Fruit fly (Drosophila melanogaster): ENCODE measurements around the gene CheA87a.

The CheA87a gene

DNA sequence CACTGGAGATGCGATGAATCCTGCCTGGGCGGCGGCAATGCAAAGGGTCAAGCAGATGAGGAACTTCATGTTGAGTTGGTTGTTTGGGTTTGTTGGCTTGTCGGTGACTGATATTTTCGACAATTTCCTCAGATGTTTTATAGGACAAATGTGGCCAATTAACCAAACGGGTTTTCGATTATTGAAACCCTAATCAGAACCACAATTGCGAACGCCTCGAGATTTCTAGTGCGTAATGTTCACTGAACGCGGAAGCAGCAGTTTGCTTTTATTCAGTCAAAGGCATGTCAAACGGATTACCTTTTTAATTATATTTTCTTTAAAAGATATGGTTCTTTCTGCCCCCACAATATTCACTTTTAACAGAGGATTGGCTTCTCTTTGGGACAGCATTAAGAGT lies 27.6 kb downstream of the CheA87a start, which contains the start of gene CG14374:
Gene CG14374 (minus strand): TSS at position 101 of the 400 bp plus-strand sequence.
- no peak for TF ChIP-seq Dll (optimal IDR thresholded peaks at IDR 0.05)
- no peak for TF ChIP-seq usp (GFP tag; optimal IDR thresholded peaks at IDR 0.05)
- TF ChIP-seq psq (optimal IDR thresholded peaks at IDR 0.05): no peak
- no peak for TF ChIP-seq EcR (GFP tag; optimal IDR thresholded peaks at IDR 0.05)
- no peak for TF ChIP-seq CG8478 (optimal IDR thresholded peaks at IDR 0.05)
- TF ChIP-seq pan (optimal IDR thresholded peaks at IDR 0.05): no peak

DNA sequence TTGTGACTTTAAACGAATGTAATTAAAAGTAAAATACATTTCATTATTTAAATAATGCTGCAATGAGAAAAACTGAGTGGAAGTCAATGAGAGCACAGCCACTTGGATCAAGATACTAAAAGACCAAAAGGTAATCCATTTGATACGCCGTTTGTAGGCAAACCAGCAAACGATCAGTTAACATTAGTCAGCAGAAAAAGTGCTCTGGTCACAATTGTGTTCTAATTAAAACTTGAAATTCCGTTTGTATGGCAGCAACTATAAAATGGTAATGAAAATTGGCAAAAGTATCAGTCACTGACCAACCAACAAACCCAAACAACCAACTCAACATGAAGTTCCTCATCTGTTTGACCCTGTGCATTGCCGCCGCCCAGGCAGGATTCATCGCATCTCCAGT lies 28.1 kb downstream of the CheA87a start, which contains the start of gene CG14377:
Gene CG14377 (plus strand): TSS at position 301 of the 400 bp plus-strand sequence.
- TF ChIP-seq EcR (GFP tag; optimal IDR thresholded peaks at IDR 0.05): no peak
- no peak for TF ChIP-seq usp (GFP tag; optimal IDR thresholded peaks at IDR 0.05)
- TF ChIP-seq pan (optimal IDR thresholded peaks at IDR 0.05): no peak
- no peak for TF ChIP-seq CG8478 (optimal IDR thresholded peaks at IDR 0.05)
- no peak for TF ChIP-seq psq (optimal IDR thresholded peaks at IDR 0.05)
- TF ChIP-seq Dll (optimal IDR thresholded peaks at IDR 0.05): no peak

DNA sequence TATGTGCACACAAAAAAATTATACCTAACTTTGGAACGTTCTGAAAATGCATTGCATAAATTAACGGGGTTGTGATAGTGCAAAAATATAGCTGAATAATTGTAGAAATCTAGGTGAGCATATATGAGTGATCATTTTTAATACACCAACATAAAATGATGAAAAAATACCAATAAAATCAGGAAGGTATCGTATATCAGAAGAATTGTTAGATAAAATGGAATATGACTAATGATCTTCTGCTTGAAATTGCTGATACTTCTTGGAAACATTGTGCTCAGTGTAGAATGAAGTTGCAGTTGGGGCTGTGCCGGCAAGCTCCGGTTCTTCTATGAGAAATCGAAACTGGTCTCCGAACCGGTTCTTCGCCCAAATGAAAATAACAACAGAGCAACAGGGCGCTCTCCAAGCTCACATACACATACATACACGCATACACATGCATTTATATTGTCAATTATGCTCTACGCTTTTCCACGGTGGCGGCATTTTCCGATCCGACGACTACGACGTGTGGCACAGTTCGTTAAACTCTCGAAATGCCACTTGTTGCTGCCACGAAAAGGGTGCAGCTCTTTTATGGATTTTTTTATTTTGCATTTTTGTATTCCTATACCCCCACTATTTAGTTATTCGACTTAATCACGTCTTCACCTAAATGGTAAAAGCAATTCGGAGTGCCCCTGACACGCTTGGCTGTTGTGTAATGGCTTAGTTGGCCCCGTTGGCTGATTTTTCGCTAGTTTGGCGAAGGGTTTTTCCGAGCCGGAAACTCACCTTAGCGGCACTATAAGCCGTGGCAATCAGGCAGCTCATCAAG lies 31.7 kb downstream of the CheA87a start:
- TF ChIP-seq EcR (GFP tag; optimal IDR thresholded peaks at IDR 0.05): peak in 1 of 2 experiments; percentile 75
- TF ChIP-seq CG8478 (optimal IDR thresholded peaks at IDR 0.05): no peak
- TF ChIP-seq pan (optimal IDR thresholded peaks at IDR 0.05): no peak
- no peak for TF ChIP-seq psq (optimal IDR thresholded peaks at IDR 0.05)
- no peak for TF ChIP-seq Dll (optimal IDR thresholded peaks at IDR 0.05)
- TF ChIP-seq usp (GFP tag; optimal IDR thresholded peaks at IDR 0.05): no peak

DNA sequence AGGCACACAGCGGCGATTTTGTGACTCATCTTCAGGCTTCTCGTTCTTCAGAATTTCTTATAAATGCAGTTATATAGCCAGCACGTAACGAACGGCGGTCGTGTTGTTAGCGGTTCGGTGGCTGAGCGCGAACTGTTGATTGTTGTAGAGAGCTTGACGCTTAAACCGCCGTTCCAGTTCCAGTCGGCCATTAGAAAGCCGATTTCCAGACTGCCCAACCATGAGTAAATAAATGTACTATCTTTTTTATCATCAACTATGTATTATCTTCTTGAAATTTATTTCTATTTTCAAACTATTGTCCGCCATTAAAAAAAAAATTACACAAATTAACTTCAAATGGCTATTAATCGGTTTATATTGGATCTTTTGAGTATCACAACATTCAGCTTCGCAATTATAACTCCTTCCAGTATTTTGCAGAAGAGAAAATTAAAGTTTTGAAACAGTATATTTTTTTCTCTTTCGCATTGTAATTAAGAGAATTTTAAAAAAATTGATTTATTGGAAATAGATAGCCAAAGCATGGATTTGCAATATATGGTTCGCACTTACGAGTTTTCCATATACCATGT lies 32.4 kb downstream of the CheA87a start, which contains the start of gene GILT1:
Gene GILT1 (minus strand): TSS at position 141 of the 575 bp plus-strand sequence.
- TF ChIP-seq EcR (GFP tag; optimal IDR thresholded peaks at IDR 0.05): no peak
- no peak for TF ChIP-seq Dll (optimal IDR thresholded peaks at IDR 0.05)
- no peak for TF ChIP-seq psq (optimal IDR thresholded peaks at IDR 0.05)
- TF ChIP-seq usp (GFP tag; optimal IDR thresholded peaks at IDR 0.05): no peak
- no peak for TF ChIP-seq CG8478 (optimal IDR thresholded peaks at IDR 0.05)
- TF ChIP-seq pan (optimal IDR thresholded peaks at IDR 0.05): no peak

- TF ChIP-seq psq (optimal IDR thresholded peaks at IDR 0.05) (no peak), CG8478 (optimal IDR thresholded peaks at IDR 0.05) (no peak), Dll (optimal IDR thresholded peaks at IDR 0.05) (no peak), usp (GFP tag; optimal IDR thresholded peaks at IDR 0.05) (no peak), pan (optimal IDR thresholded peaks at IDR 0.05) (no peak)
Measured at dm6 chr3R:13403032-13403459, 33.6 kb downstream of the CheA87a start, which contains the start of gene Dpm3. Gene Dpm3 (minus strand): TSS chr3R:13403051.

dm6 chr3R:13404841-13405441 lies 35.5 kb downstream of the CheA87a start, which contains the start of gene yellow-e3:
Gene yellow-e3 (minus strand): TSS chr3R:13404870.
- TF ChIP-seq pan (optimal IDR thresholded peaks at IDR 0.05) (no peak), CG8478 (optimal IDR thresholded peaks at IDR 0.05) (no peak), Dll (optimal IDR thresholded peaks at IDR 0.05) (no peak), usp (GFP tag; optimal IDR thresholded peaks at IDR 0.05) (no peak), psq (optimal IDR thresholded peaks at IDR 0.05) (no peak), EcR (GFP tag; optimal IDR thresholded peaks at IDR 0.05) (no peak)

dm6 chr3R:13406898-13407297 lies 37.5 kb downstream of the CheA87a start, which contains the start of gene yellow-e2:
Gene yellow-e2 (minus strand): TSS chr3R:13406998.
- TF ChIP-seq CG8478 (optimal IDR thresholded peaks at IDR 0.05): no peak
- no peak for TF ChIP-seq EcR (GFP tag; optimal IDR thresholded peaks at IDR 0.05)
- TF ChIP-seq usp (GFP tag; optimal IDR thresholded peaks at IDR 0.05): no peak
- TF ChIP-seq Dll (optimal IDR thresholded peaks at IDR 0.05): no peak

DNA sequence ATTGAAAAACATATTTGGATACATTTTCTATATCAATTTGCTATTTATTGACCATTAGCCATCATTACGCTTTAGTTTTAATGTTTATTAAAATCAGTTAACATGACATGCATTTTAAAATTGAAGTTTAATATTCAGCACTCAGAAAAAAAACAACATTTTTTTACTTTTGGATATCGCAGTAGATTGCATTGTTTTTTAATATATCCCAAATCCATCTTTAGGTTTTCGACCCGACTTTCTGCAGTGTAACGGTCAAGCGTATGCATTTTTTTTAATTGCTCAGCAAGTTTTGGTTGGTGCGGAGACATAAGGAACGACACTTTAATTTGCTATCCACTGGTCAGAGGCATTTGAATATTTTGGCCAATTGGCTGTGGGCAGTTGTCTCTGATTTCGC lies 43.3 kb downstream of the CheA87a start:
- TF ChIP-seq usp (GFP tag; optimal IDR thresholded peaks at IDR 0.05) (no peak), EcR (GFP tag; optimal IDR thresholded peaks at IDR 0.05) (no peak), CG8478 (optimal IDR thresholded peaks at IDR 0.05) (no peak), psq (optimal IDR thresholded peaks at IDR 0.05) (no peak), Dll (optimal IDR thresholded peaks at IDR 0.05) (no peak), pan (optimal IDR thresholded peaks at IDR 0.05) (no peak)

DNA sequence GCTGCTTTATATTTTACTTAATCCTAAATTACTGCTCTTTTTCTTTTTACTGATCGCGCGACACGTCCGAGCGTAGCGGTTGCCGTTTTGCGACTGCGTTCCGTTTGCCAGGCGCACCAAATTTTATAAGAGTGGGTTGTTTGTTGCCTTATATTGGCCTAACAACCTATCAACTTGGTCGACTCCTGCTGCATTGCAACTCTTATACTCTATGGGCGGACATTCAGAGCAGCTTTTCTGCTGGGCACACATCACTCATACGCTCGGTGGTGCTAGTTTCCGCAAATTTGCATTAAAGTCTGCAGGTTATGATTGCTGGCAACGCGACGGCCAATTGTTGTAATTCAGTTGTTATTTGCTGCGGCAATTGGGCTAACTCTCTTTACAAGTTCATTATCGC lies 45.7 kb downstream of the CheA87a start, which contains the start of gene yellow-e:
Gene yellow-e (minus strand): TSS at position 101 of the 400 bp plus-strand sequence.
- TF ChIP-seq CG8478 (optimal IDR thresholded peaks at IDR 0.05) (no peak), pan (optimal IDR thresholded peaks at IDR 0.05) (no peak), Dll (optimal IDR thresholded peaks at IDR 0.05) (no peak), usp (GFP tag; optimal IDR thresholded peaks at IDR 0.05) (no peak), EcR (GFP tag; optimal IDR thresholded peaks at IDR 0.05) (no peak), psq (optimal IDR thresholded peaks at IDR 0.05) (no peak)

DNA sequence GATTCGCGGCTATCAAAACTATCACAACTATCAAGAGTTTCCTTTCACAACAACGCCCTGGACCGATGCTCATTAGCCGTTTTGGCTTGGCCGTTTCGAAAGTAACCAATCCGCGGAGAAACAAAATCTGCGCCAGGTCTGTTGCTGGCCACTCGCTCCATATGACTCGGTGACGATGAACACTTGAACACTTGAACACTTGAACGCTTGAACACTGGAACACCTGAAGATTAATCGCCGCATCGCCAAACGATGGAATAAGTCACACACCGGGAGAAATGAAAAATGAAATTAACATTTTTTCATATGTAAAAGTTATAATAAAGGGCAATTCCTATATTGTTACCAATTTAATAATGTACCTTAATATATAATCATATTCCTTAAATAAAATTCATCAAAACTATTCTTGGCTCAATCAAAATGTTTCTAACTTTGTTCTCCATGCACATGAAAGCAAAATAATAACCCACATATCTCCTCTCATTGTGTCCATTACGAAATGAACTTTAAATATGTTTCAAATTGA lies 47.7 kb downstream of the CheA87a start:
- TF ChIP-seq psq (optimal IDR thresholded peaks at IDR 0.05): no peak
- TF ChIP-seq Dll (optimal IDR thresholded peaks at IDR 0.05): no peak
- no peak for TF ChIP-seq EcR (GFP tag; optimal IDR thresholded peaks at IDR 0.05)
- no peak for TF ChIP-seq pan (optimal IDR thresholded peaks at IDR 0.05)
- TF ChIP-seq CG8478 (optimal IDR thresholded peaks at IDR 0.05): no peak
- TF ChIP-seq usp (GFP tag; optimal IDR thresholded peaks at IDR 0.05): no peak

All from whole organism.